Fruit fly (Drosophila melanogaster) whole organism, embryonic: ENCODE results near the gene MICAL-like.

Experiments used
- Ada2b ChIP-seq: fragments of 200-800 bp; sonication (Bioruptor generic); IDR thresholded peaks from 2 replicates; pipeline ENCODE4 v1.3.6; 2022; ENCODE audit warnings: missing biosample characterization, missing genetic modification characterization
- CG10321 ChIP-seq: fragments of 200-800 bp; sonication (Bioruptor generic); IDR thresholded peaks from 2 replicates; pipeline ENCODE4 v1.3.6; 2022; ENCODE audit warnings: missing biosample characterization, missing genetic modification characterization
- CG10565 ChIP-seq: fragments of 200-800 bp; sonication (Bioruptor generic); optimal IDR thresholded peaks from 3 replicates; lab custom pipeline; 2016; ENCODE audit warnings: missing biosample characterization, mild to moderate bottlenecking, missing genetic modification characterization
- CG11247 ChIP-seq: fragments of 200-800 bp; sonication (Bioruptor generic); IDR thresholded peaks from 2 replicates; pipeline ENCODE4 v1.3.6; 2022; ENCODE audit warnings: missing biosample characterization, missing genetic modification characterization
- CG1233 ChIP-seq: fragments of 200-800 bp; sonication (Bioruptor generic); optimal IDR thresholded peaks from 4 replicates; lab custom pipeline; 2018; ENCODE audit warnings: missing biosample characterization, mild to moderate bottlenecking, missing genetic modification characterization
- CG18262 ChIP-seq: fragments of 200-800 bp; optimal IDR thresholded peaks from 3 replicates; lab custom pipeline; 2019; ENCODE audit warnings: missing biosample characterization, mild to moderate bottlenecking, missing genetic modification characterization, moderate library complexity
- CG18619 ChIP-seq: fragments of 200-800 bp; sonication (Bioruptor generic); optimal IDR thresholded peaks from 3 replicates; lab custom pipeline; 2017; ENCODE audit warnings: missing biosample characterization, mild to moderate bottlenecking, missing genetic modification characterization
- CG2120 ChIP-seq: fragments of 200-800 bp; sonication (Bioruptor generic); optimal IDR thresholded peaks from 3 replicates; lab custom pipeline; 2016; ENCODE audit warnings: missing biosample characterization, missing genetic modification characterization
- CG31224 ChIP-seq: fragments of 200-800 bp; sonication (Bioruptor generic); IDR thresholded peaks from 2 replicates; pipeline ENCODE4 v1.3.6; 2022; ENCODE audit warnings: missing biosample characterization, missing genetic modification characterization
- CG3847 ChIP-seq: fragments of 200-800 bp; sonication (Bioruptor generic); IDR thresholded peaks from 2 replicates; pipeline ENCODE4 v1.3.6; 2022; ENCODE audit warnings: missing biosample characterization, missing genetic modification characterization
- CG5953 ChIP-seq: fragments of 200-800 bp; sonication (Bioruptor generic); IDR thresholded peaks from 2 replicates; pipeline ENCODE4 v1.3.6; 2022; ENCODE audit warnings: missing biosample characterization, missing genetic modification characterization
- CG6175 ChIP-seq: fragments of 200-800 bp; sonication (Bioruptor generic); IDR thresholded peaks from 3 replicates; pipeline ENCODE4 v1.3.6; 2022; ENCODE audit warnings: missing biosample characterization, missing genetic modification characterization
- CG6689 ChIP-seq: fragments of 200-800 bp; sonication (Bioruptor generic); IDR thresholded peaks from 2 replicates; pipeline ENCODE4 v1.3.6; 2022; ENCODE audit warnings: missing biosample characterization, missing genetic modification characterization
- CG7839 ChIP-seq: fragments of 200-800 bp; sonication (Bioruptor generic); optimal IDR thresholded peaks from 3 replicates; lab custom pipeline; 2018; ENCODE audit warnings: missing biosample characterization, mild to moderate bottlenecking, missing genetic modification characterization, moderate library complexity
- CG8765 ChIP-seq: fragments of 200-800 bp; sonication (Bioruptor generic); IDR thresholded peaks from 2 replicates; pipeline ENCODE4 v1.3.6; 2022; ENCODE audit warnings: missing biosample characterization, missing genetic modification characterization
- CG9215 ChIP-seq: fragments of 200-800 bp; sonication (Bioruptor generic); IDR thresholded peaks from 2 replicates; pipeline ENCODE4 v1.3.6; 2022; ENCODE audit warnings: missing biosample characterization, missing genetic modification characterization
- CoRest ChIP-seq: fragments of 200-800 bp; sonication (Bioruptor generic); optimal IDR thresholded peaks from 3 replicates; lab custom pipeline; 2018; ENCODE audit warnings: missing biosample characterization, mild to moderate bottlenecking, missing genetic modification characterization, moderate library complexity
- Dek ChIP-seq: fragments of 200-800 bp; sonication (Bioruptor generic); optimal IDR thresholded peaks from 3 replicates; lab custom pipeline; 2019; ENCODE audit warnings: missing biosample characterization, mild to moderate bottlenecking, missing genetic modification characterization, moderate library complexity
- E2f2 ChIP-seq: fragments of 200-800 bp; sonication (Bioruptor generic); IDR thresholded peaks from 2 replicates; pipeline ENCODE4 v1.3.6; 2022; ENCODE audit warnings: missing biosample characterization, missing genetic modification characterization
- Fer3 ChIP-seq: fragments of 200-800 bp; sonication (Bioruptor generic); optimal IDR thresholded peaks from 2 replicates; lab custom pipeline; 2018; ENCODE audit warnings: missing biosample characterization, mild to moderate bottlenecking, missing genetic modification characterization, moderate library complexity
- HmgD ChIP-seq: fragments of 200-800 bp; sonication (Bioruptor generic); optimal IDR thresholded peaks from 3 replicates; lab custom pipeline; 2016; ENCODE audit warnings: missing biosample characterization, missing genetic modification characterization
- HmgZ ChIP-seq: fragments of 200-800 bp; sonication (Bioruptor generic); optimal IDR thresholded peaks from 2 replicates; lab custom pipeline; 2018; ENCODE audit warnings: missing biosample characterization, mild to moderate bottlenecking, missing genetic modification characterization
- Hmr ChIP-seq: fragments of 200-800 bp; sonication (Bioruptor generic); optimal IDR thresholded peaks from 3 replicates; lab custom pipeline; 2017; ENCODE audit warnings: mild to moderate bottlenecking, missing biosample characterization, missing genetic modification reagents, missing genetic modification characterization
- MESR4 ChIP-seq: fragments of 200-800 bp; sonication (Bioruptor generic); optimal IDR thresholded peaks from 2 replicates; lab custom pipeline; 2018; ENCODE audit warnings: missing biosample characterization, mild to moderate bottlenecking, missing genetic modification characterization, moderate library complexity
- Myb ChIP-seq: fragments of 200-800 bp; sonication (Bioruptor generic); optimal IDR thresholded peaks from 2 replicates; lab custom pipeline; 2016; ENCODE audit warnings: missing biosample characterization, missing genetic modification characterization
- Nf-YC ChIP-seq: fragments of 200-800 bp; optimal IDR thresholded peaks from 3 replicates; lab custom pipeline; 2019; ENCODE audit warnings: missing biosample characterization, mild to moderate bottlenecking, missing genetic modification characterization, moderate library complexity
- Oaz ChIP-seq: fragments of 200-800 bp; sonication (Bioruptor generic); IDR thresholded peaks from 2 replicates; pipeline ENCODE4 v1.3.6; 2022; ENCODE audit warnings: missing biosample characterization, missing genetic modification characterization
- Vsx1 ChIP-seq: fragments of 200-800 bp; sonication (Bioruptor generic); optimal IDR thresholded peaks from 2 replicates; lab custom pipeline; 2017; ENCODE audit warnings: missing biosample characterization, mild to moderate bottlenecking, missing genetic modification characterization, missing genetic modification reagents
- Xrp1 ChIP-seq: fragments of 200-800 bp; sonication (Bioruptor generic); IDR thresholded peaks from 2 replicates; pipeline ENCODE4 v1.3.6; 2022; ENCODE audit warnings: missing biosample characterization, missing genetic modification characterization
- ac ChIP-seq: fragments of 200-800 bp; sonication (Bioruptor generic); optimal IDR thresholded peaks from 3 replicates; lab custom pipeline; 2017; ENCODE audit warnings: missing biosample characterization, mild to moderate bottlenecking, missing genetic modification characterization
- aop ChIP-seq: fragments of 200-800 bp; sonication (Bioruptor generic); IDR thresholded peaks from 2 replicates; pipeline ENCODE4 v1.3.6; 2022; ENCODE audit warnings: missing biosample characterization, missing genetic modification characterization
- ap ChIP-seq: fragments of 200-800 bp; sonication (Bioruptor generic); IDR thresholded peaks from 2 replicates; pipeline ENCODE4 v1.3.6; 2022; ENCODE audit warnings: missing biosample characterization, missing genetic modification characterization
- ase ChIP-seq: fragments of 200-800 bp; sonication (Bioruptor generic); IDR thresholded peaks from 3 replicates; pipeline ENCODE4 v1.3.6; 2022; ENCODE audit warnings: missing biosample characterization, missing genetic modification characterization
- ash1 ChIP-seq: fragments of 200-800 bp; sonication (Bioruptor generic); optimal IDR thresholded peaks from 2 replicates; lab custom pipeline; 2018; ENCODE audit warnings: missing biosample characterization, mild to moderate bottlenecking, missing genetic modification characterization
- ato ChIP-seq: fragments of 200-800 bp; sonication (Bioruptor generic); IDR thresholded peaks from 2 replicates; pipeline ENCODE4 v1.3.6; 2022; ENCODE audit warnings: missing biosample characterization, missing genetic modification characterization; ENCODE audit not compliant: partially characterized antibody
- az2 ChIP-seq: fragments of 200-800 bp; sonication (Bioruptor generic); optimal IDR thresholded peaks from 3 replicates; lab custom pipeline; 2016; ENCODE audit warnings: missing biosample characterization, missing genetic modification characterization
- cwo ChIP-seq: fragments of 200-800 bp; sonication (Bioruptor generic); optimal IDR thresholded peaks from 3 replicates; lab custom pipeline; 2017; ENCODE audit warnings: missing biosample characterization, missing genetic modification characterization, mild to moderate bottlenecking, moderate library complexity, missing genetic modification reagents
- ems ChIP-seq: fragments of 200-800 bp; sonication (Bioruptor generic); optimal IDR thresholded peaks from 3 replicates; lab custom pipeline; 2016; ENCODE audit warnings: missing biosample characterization, missing genetic modification characterization
- eyg ChIP-seq: fragments of 200-800 bp; sonication (Bioruptor generic); optimal IDR thresholded peaks from 3 replicates; lab custom pipeline; 2016; ENCODE audit warnings: missing biosample characterization, missing genetic modification characterization
- fd3F ChIP-seq: fragments of 200-800 bp; sonication (Bioruptor generic); optimal IDR thresholded peaks from 2 replicates; lab custom pipeline; 2018; ENCODE audit warnings: missing biosample characterization, mild to moderate bottlenecking, missing genetic modification characterization, moderate library complexity
- ken ChIP-seq: fragments of 200-800 bp; sonication (Bioruptor generic); IDR thresholded peaks from 3 replicates; pipeline ENCODE4 v1.3.6; 2022; ENCODE audit warnings: missing biosample characterization, missing genetic modification characterization
- kni ChIP-seq: fragments of 200-800 bp; sonication (Bioruptor generic); optimal IDR thresholded peaks from 3 replicates; lab custom pipeline; 2017; ENCODE audit warnings: mild to moderate bottlenecking, missing biosample characterization, missing genetic modification reagents, missing genetic modification characterization
- luna ChIP-seq: fragments of 200-800 bp; sonication (Bioruptor generic); optimal IDR thresholded peaks from 2 replicates; lab custom pipeline; 2016; ENCODE audit warnings: missing biosample characterization, missing genetic modification characterization
- nerfin-1 ChIP-seq: fragments of 200-800 bp; sonication (Bioruptor generic); optimal IDR thresholded peaks from 3 replicates; lab custom pipeline; 2019; ENCODE audit warnings: missing biosample characterization, mild to moderate bottlenecking, missing genetic modification characterization, moderate library complexity
- pnt ChIP-seq: fragments of 200-800 bp; sonication (Bioruptor generic); optimal IDR thresholded peaks from 3 replicates; lab custom pipeline; 2016; ENCODE audit warnings: missing biosample characterization, missing genetic modification characterization
- pum ChIP-seq: fragments of 200-800 bp; sonication (Bioruptor generic); optimal IDR thresholded peaks from 2 replicates; lab custom pipeline; 2016; ENCODE audit warnings: missing biosample characterization, missing genetic modification characterization
- slou ChIP-seq: fragments of 200-800 bp; sonication (Bioruptor generic); optimal IDR thresholded peaks from 3 replicates; lab custom pipeline; 2016; ENCODE audit warnings: missing biosample characterization, missing genetic modification characterization
- sqz ChIP-seq: fragments of 200-800 bp; sonication (Bioruptor generic); optimal IDR thresholded peaks from 3 replicates; lab custom pipeline; 2018; ENCODE audit warnings: missing biosample characterization, mild to moderate bottlenecking, missing genetic modification characterization
- trh ChIP-seq: fragments of 200-800 bp; sonication (Bioruptor generic); optimal IDR thresholded peaks from 2 replicates; lab custom pipeline; 2016; ENCODE audit warnings: missing biosample characterization, missing genetic modification characterization
- zen2 ChIP-seq: fragments of 200-800 bp; sonication (Bioruptor generic); IDR thresholded peaks from 3 replicates; pipeline ENCODE4 v1.3.6; 2022; ENCODE audit warnings: missing biosample characterization, missing genetic modification characterization; ENCODE audit not compliant: partially characterized antibody

Gene MICAL-like

dm6 chr3L:13036706-13037457 is 21.8 kb upstream of the MICAL-like start, which contains the start of gene Srrm1 (continued):
- TF ChIP-seq ken (GFP tag; lab: Robert Waterston, UW) (0 out of 3 replicates have a peak, but pooled peaks have one; percentile 28), Nf-YC (peak; percentile 25), ash1 (GFP tag; lab: Kevin White, UChicago) (no peak), CG11247 (no peak), ase (GFP tag; lab: Robert Waterston, UW) (peak; percentile 21; the same call in 1 of the 3 replicates), CG10565 (GFP tag; lab: Kevin White, UChicago) (no peak), CG6175 (GFP tag; lab: Robert Waterston, UW) (no peak), Dek (peak; percentile 19), cwo (GFP tag; lab: Kevin White, UChicago) (no peak), eyg (GFP tag; lab: Kevin White, UChicago) (peak; percentile 1), CG9215 (peak; percentile 29; the same call in 1 of the 2 replicates), Oaz (GFP tag; lab: Robert Waterston, UW) (no peak), CG1233 (GFP tag; lab: Kevin White, UChicago) (no peak), CG10321 (GFP tag; lab: Robert Waterston, UW) (no peak), nerfin-1 (tag; lab: Kevin White, UChicago) (no peak), ato (GFP tag; lab: Robert Waterston, UW) (peak; percentile 82), MESR4 (GFP tag; lab: Kevin White, UChicago) (peak; percentile 88), CG18619 (GFP tag; lab: Kevin White, UChicago) (no peak), Fer3 (no peak), CG18262 (tag; lab: Kevin White, UChicago) (peak; percentile 25), pnt (GFP tag; lab: Kevin White, UChicago) (peak; percentile 47), luna (no peak), sqz (no peak), Ada2b (GFP tag; lab: Robert Waterston, UW) (no peak), ac (GFP tag; lab: Kevin White, UChicago) (no peak), CG2120 (GFP tag; lab: Kevin White, UChicago) (peak; percentile 61), zen2 (GFP tag; lab: Robert Waterston, UW) (peak; percentile 61; the same call in 2 of the 3 replicates), CG3847 (GFP tag; lab: Robert Waterston, UW) (peak; percentile 81), CG8765 (GFP tag; lab: Robert Waterston, UW) (no peak), CG7839 (tag; lab: Kevin White, UChicago) (peak; percentile 7), Myb (GFP tag; lab: Kevin White, UChicago) (peak; percentile 100), az2 (GFP tag; lab: Kevin White, UChicago) (peak; percentile 16), Xrp1 (GFP tag; lab: Robert Waterston, UW) (0 out of 2 replicates have a peak, but pooled peaks have one; percentile 10), trh (GFP tag; lab: Kevin White, UChicago) (no peak), kni (GFP tag; lab: Kevin White, UChicago) (no peak), aop (GFP tag; lab: Robert Waterston, UW) (no peak), slou (no peak), Vsx1 (GFP tag; lab: Kevin White, UChicago) (no peak), Hmr (peak; percentile 45), ems (GFP tag; lab: Kevin White, UChicago) (peak; percentile 64), fd3F (GFP tag; lab: Kevin White, UChicago) (no peak), E2f2 (GFP tag; lab: Robert Waterston, UW) (peak; percentile 79), CG5953 (GFP tag; lab: Robert Waterston, UW) (0 out of 2 replicates have a peak, but pooled peaks have one; percentile 37), ap (GFP tag; lab: Robert Waterston, UW) (no peak), pum (GFP tag; lab: Kevin White, UChicago) (peak; percentile 38), HmgD (peak; percentile 30), CG6689 (no peak), HmgZ (tag; lab: Kevin White, UChicago) (peak; percentile 63), CG31224 (GFP tag; lab: Robert Waterston, UW) (no peak), CoRest (tag; lab: Kevin White, UChicago) (peak; percentile 65)
